Fruit fly (Drosophila melanogaster) whole organism, pupa: ENCODE measurements around the gene CG31259.

ENCODE experiments used
- CG10348 ChIP-seq: fragments of 200-800 bp; sonication (Bioruptor generic); IDR thresholded peaks from 2 replicates; pipeline ENCODE4 v1.3.6; 2022; ENCODE audit warnings: missing biosample characterization, missing genetic modification characterization
- CG12605 ChIP-seq: fragments of 200-800 bp; sonication (Bioruptor generic); IDR thresholded peaks from 2 replicates; pipeline ENCODE4 v1.3.6; 2022; ENCODE audit warnings: missing biosample characterization, missing genetic modification characterization
- CG13204 ChIP-seq: fragments of 200-800 bp; sonication (Bioruptor generic); optimal IDR thresholded peaks from 2 replicates; lab custom pipeline; 2018; ENCODE audit warnings: missing biosample characterization, mild to moderate bottlenecking, missing genetic modification characterization, moderate library complexity
- CG14655 ChIP-seq: fragments of 200-800 bp; sonication (Bioruptor generic); optimal IDR thresholded peaks from 3 replicates; lab custom pipeline; 2017; ENCODE audit warnings: mild to moderate bottlenecking, missing biosample characterization, missing genetic modification reagents, missing genetic modification characterization
- CG15710 ChIP-seq: fragments of 200-800 bp; sonication (Bioruptor generic); optimal IDR thresholded peaks from 2 replicates; lab custom pipeline; 2018; ENCODE audit warnings: missing biosample characterization, mild to moderate bottlenecking, missing genetic modification characterization, moderate library complexity
- CG17806 ChIP-seq: fragments of 200-800 bp; sonication (Bioruptor generic); optimal IDR thresholded peaks from 2 replicates; lab custom pipeline; 2018; ENCODE audit warnings: missing biosample characterization, mild to moderate bottlenecking, missing genetic modification characterization, moderate library complexity
- CG32121 ChIP-seq: fragments of 200-800 bp; sonication (Bioruptor generic); IDR thresholded peaks from 2 replicates; pipeline ENCODE4 v1.3.6; 2022; ENCODE audit warnings: missing biosample characterization, missing genetic modification characterization
- CG34367 ChIP-seq: fragments of 200-800 bp; sonication (Bioruptor generic); optimal IDR thresholded peaks from 2 replicates; lab custom pipeline; 2018; ENCODE audit warnings: missing biosample characterization, mild to moderate bottlenecking, missing genetic modification characterization
- CG4496 ChIP-seq: fragments of 200-800 bp; sonication (Bioruptor generic); IDR thresholded peaks from 3 replicates; pipeline ENCODE4 v1.3.6; 2022; ENCODE audit warnings: missing biosample characterization, missing genetic modification characterization
- CG8159 ChIP-seq: fragments of 200-800 bp; sonication (Bioruptor generic); optimal IDR thresholded peaks from 3 replicates; lab custom pipeline; 2018; ENCODE audit warnings: missing biosample characterization, mild to moderate bottlenecking, missing genetic modification characterization, moderate library complexity
- CG8301 ChIP-seq: fragments of 200-800 bp; sonication (Bioruptor generic); optimal IDR thresholded peaks from 2 replicates; lab custom pipeline; 2018; ENCODE audit warnings: missing biosample characterization, mild to moderate bottlenecking, missing genetic modification characterization
- CG9948 ChIP-seq: fragments of 200-800 bp; sonication (Bioruptor generic); optimal IDR thresholded peaks from 2 replicates; lab custom pipeline; 2018; ENCODE audit warnings: missing biosample characterization, mild to moderate bottlenecking, missing genetic modification characterization, moderate library complexity
- D1 ChIP-seq: fragments of 200-800 bp; sonication (Bioruptor generic); optimal IDR thresholded peaks from 2 replicates; lab custom pipeline; 2018; ENCODE audit warnings: missing biosample characterization, mild to moderate bottlenecking, missing genetic modification characterization, moderate library complexity
- EcR ChIP-seq: fragments of 200-800 bp; sonication (Bioruptor generic); optimal IDR thresholded peaks from 3 replicates; lab custom pipeline; 2019; ENCODE audit warnings: missing biosample characterization, missing genetic modification characterization, mild to moderate bottlenecking, moderate library complexity, missing genetic modification reagents
- Ets98B ChIP-seq: fragments of 200-800 bp; sonication (Bioruptor generic); IDR thresholded peaks from 2 replicates; pipeline ENCODE4 v1.3.6; 2022; ENCODE audit warnings: missing biosample characterization, missing genetic modification characterization
- Pif1A ChIP-seq: fragments of 200-800 bp; sonication (Bioruptor generic); optimal IDR thresholded peaks from 3 replicates; lab custom pipeline; 2016; ENCODE audit warnings: missing biosample characterization, missing genetic modification characterization
- Pif1B ChIP-seq: fragments of 200-800 bp; sonication (Bioruptor generic); optimal IDR thresholded peaks from 3 replicates; lab custom pipeline; 2016; ENCODE audit warnings: missing biosample characterization, missing genetic modification characterization
- Snoo ChIP-seq: fragments of 200-800 bp; sonication (Bioruptor generic); optimal IDR thresholded peaks from 3 replicates; lab custom pipeline; 2017; ENCODE audit warnings: missing biosample characterization, mild to moderate bottlenecking, missing genetic modification characterization, inconsistent platforms
- fd96Ca ChIP-seq: fragments of 200-800 bp; sonication (Bioruptor generic); IDR thresholded peaks from 3 replicates; pipeline ENCODE4 v1.3.6; 2022; ENCODE audit warnings: missing biosample characterization, missing genetic modification characterization
- gl ChIP-seq: fragments of 200-800 bp; sonication (Bioruptor generic); optimal IDR thresholded peaks from 2 replicates; lab custom pipeline; 2018; ENCODE audit warnings: missing biosample characterization, mild to moderate bottlenecking, missing genetic modification characterization
- rn ChIP-seq: fragments of 200-800 bp; sonication (Bioruptor generic); IDR thresholded peaks from 2 replicates; pipeline ENCODE4 v1.3.6; 2022; ENCODE audit warnings: missing biosample characterization, missing genetic modification characterization

Gene CG31259

DNA sequence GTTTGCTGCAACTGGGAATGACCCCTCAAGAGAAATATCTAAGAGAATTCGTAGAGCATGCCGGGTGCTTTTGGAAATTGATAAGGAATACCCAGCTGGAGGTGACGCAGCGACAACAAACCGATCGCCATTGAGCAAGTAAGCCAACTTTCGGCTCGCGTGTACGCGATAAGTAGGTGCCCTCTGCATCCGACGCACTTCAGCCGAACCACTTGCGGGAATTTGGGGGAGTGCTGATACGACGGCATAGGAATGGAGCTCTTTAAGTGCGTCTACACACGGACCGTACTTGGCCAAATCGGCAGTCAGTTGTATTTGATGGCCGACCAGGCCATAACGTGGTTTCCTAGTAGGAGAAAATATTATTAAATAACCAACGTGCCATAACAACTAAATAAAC lies at the start of gene CG31259:
Gene CG31259, plus strand, starts transcription at position 277 of the 400 bp plus-strand sequence.
- no peak for TF ChIP-seq gl (tag; lab: Kevin White, UChicago)

DNA sequence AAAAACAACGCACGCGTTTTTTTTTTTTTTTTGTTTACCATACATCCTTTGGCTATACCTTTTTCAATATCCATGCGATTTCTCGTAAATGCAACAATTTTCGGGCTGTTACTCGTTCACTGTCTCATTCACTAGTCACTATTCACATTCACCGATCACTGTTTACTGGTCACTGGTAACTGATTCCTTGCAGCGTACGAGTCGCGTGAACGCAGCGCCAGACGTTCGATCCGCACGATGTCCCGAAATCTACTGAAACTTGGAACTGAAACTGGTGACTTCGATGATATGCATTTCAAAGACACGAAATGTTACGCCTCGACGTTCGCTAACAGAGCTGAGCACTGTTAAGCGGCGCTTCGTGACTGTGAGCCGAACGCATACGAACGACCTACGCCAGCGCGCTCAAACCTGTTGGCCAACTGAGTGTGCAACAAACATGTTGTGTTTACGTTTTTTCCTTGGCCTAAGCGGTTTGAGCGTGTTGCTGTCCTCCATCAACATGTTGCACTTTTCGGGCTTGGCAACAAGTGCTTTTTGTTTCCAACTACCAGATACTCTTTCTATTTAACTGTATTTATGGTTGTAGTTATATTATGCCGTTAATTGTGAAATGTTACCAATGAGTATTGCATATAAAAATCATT lies 46.3 kb upstream of the CG31259 start, which contains the start of gene CG45263:
Gene CG45263, minus strand, starts transcription at position 257 of the 647 bp plus-strand sequence.
- TF ChIP-seq CG4496 (GFP tag; lab: Robert Waterston, UW) (peak; percentile 74; the same call in 2 of the 3 replicates), CG32121 (GFP tag; lab: Robert Waterston, UW) (peak; percentile 37), CG9948 (tag; lab: Kevin White, UChicago) (no peak), Ets98B (GFP tag; lab: Robert Waterston, UW) (peak; percentile 14; the same call in 1 of the 2 replicates), fd96Ca (0 out of 3 replicates have a peak, but pooled peaks have one; percentile 24)

DNA sequence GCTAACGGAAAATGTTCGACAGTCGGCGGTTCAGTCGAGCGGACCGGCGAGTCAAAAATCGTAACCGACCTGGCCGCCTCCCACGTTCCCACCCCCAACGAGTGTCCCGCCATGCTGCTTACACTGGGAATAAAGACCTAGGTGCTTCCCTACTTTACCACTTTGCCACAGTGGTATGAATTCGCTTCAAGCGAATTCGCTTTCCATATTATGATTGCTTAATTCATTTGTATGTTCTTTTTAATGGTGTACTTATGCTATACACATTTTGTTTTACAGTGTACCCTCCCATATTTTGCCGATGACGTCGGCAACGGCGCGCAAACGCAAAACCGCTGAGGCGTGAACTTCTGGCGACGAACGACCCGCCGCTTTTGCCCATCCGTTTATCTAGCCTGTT lies 40.9 kb upstream of the CG31259 start:
- TF ChIP-seq rn (GFP tag; lab: Robert Waterston, UW): no peak
- TF ChIP-seq Ets98B (GFP tag; lab: Robert Waterston, UW): no peak
- no peak for TF ChIP-seq CG10348
- no peak for TF ChIP-seq Pif1A (GFP tag; lab: Kevin White, UChicago)
- no peak for TF ChIP-seq gl (tag; lab: Kevin White, UChicago)
- TF ChIP-seq D1: no peak
- TF ChIP-seq CG4496 (GFP tag; lab: Robert Waterston, UW): peak; percentile 64; the same call in 2 of the 3 replicates
- TF ChIP-seq CG17806 (tag; lab: Kevin White, UChicago): peak; percentile 17
- TF ChIP-seq CG8159: peak; percentile 43
- TF ChIP-seq CG12605 (GFP tag; lab: Robert Waterston, UW): no peak
- no peak for TF ChIP-seq Pif1B (GFP tag; lab: Kevin White, UChicago)
- peak; percentile 20 for TF ChIP-seq CG8301 (tag; lab: Kevin White, UChicago)
- peak; percentile 1 for TF ChIP-seq CG13204
- TF ChIP-seq fd96Ca: peak; percentile 50; the same call in 2 of the 3 replicates
- no peak for TF ChIP-seq EcR (GFP tag; lab: Kevin White, UChicago)
- TF ChIP-seq CG15710: peak; percentile 30
- no peak for TF ChIP-seq CG34367
- 0 out of 2 replicates have a peak, but pooled peaks have one; percentile 11 for TF ChIP-seq CG32121 (GFP tag; lab: Robert Waterston, UW)
- TF ChIP-seq Snoo (tag; lab: Kevin White, UChicago): no peak
- TF ChIP-seq CG9948 (tag; lab: Kevin White, UChicago): peak; percentile 19
- peak; percentile 42 for TF ChIP-seq CG14655

DNA sequence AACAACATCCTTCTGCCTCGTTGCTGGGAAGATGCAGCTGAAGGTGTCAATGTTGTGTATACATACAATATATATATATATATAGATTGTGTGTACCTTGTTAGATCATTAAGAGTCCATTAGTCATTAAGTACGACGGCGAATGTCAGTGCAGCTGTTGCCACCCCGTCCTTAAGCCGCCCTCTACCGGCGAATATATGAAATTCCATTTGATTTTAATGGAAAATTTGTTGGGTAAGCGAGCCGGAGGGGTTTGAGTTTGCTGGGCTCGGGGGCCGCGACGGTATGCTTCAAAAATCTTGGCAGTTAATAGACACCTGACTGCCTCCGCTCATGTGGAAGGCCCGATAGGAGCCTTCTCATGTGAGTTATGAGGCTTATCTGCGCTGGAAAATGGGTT lies 39.2 kb upstream of the CG31259 start:
- TF ChIP-seq CG8301 (tag; lab: Kevin White, UChicago) (no peak), Pif1B (GFP tag; lab: Kevin White, UChicago) (no peak), fd96Ca (no peak), Pif1A (GFP tag; lab: Kevin White, UChicago) (no peak), CG13204 (no peak), EcR (GFP tag; lab: Kevin White, UChicago) (no peak), gl (tag; lab: Kevin White, UChicago) (no peak)
- TF ChIP-seq, all 21 proteins: peak for 0

- TF ChIP-seq fd96Ca (no peak), CG9948 (tag; lab: Kevin White, UChicago) (no peak), CG17806 (tag; lab: Kevin White, UChicago) (no peak), Ets98B (GFP tag; lab: Robert Waterston, UW) (no peak), Pif1B (GFP tag; lab: Kevin White, UChicago) (no peak), rn (GFP tag; lab: Robert Waterston, UW) (no peak), CG13204 (no peak), D1 (no peak), CG8159 (no peak)
Observed at dm6 chr3R:8511258-8511657, 12.5 kb upstream of the CG31259 start, which contains the start of gene Or85b. Gene Or85b, minus strand, starts transcription at chr3R:8511358.

dm6 chr3R:8512922-8513321 lies 10.8 kb upstream of the CG31259 start, which contains the start of gene Or85c:
Gene Or85c, minus strand, starts transcription at chr3R:8513022.
- TF ChIP-seq rn (GFP tag; lab: Robert Waterston, UW) (no peak), Pif1A (GFP tag; lab: Kevin White, UChicago) (no peak), CG12605 (GFP tag; lab: Robert Waterston, UW) (no peak), CG4496 (GFP tag; lab: Robert Waterston, UW) (no peak), Pif1B (GFP tag; lab: Kevin White, UChicago) (no peak), fd96Ca (no peak), CG13204 (no peak)

DNA sequence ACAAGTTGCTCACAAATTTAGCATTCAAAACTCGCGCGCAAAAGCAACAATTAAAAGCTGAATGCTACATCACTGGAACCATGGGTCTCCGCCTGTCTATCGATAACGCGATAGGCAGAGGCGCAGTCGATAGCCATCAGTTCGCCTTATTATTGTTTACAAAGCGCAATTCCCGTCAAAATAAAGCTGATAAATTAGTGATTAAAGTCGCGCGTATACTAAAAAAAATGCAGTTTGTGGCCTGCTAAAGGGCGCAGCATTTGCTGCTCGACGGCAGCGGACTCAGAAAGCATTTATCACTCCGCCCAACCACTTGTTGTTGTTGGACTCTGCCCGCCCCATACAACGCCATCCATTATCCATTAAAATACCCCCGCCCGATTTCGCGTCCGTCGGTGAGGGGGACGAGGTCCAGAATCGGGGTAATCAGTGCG lies 6.0 kb upstream of the CG31259 start, which contains the start of gene CG11737:
Gene CG11737, plus strand, starts transcription at position 117 of the 434 bp plus-strand sequence.
- peak; percentile 77 for TF ChIP-seq CG12605 (GFP tag; lab: Robert Waterston, UW)
- TF ChIP-seq CG8301 (tag; lab: Kevin White, UChicago): no peak
- peak; percentile 70; the same call in 1 of the 3 replicates for TF ChIP-seq CG4496 (GFP tag; lab: Robert Waterston, UW)
- peak; percentile 12 for TF ChIP-seq CG34367
- peak; percentile 37 for TF ChIP-seq gl (tag; lab: Kevin White, UChicago)
- TF ChIP-seq CG8159: peak; percentile 27
- no peak for TF ChIP-seq CG15710
- TF ChIP-seq fd96Ca: peak; percentile 33; the same call in 1 of the 3 replicates
- TF ChIP-seq EcR (GFP tag; lab: Kevin White, UChicago): no peak
- TF ChIP-seq CG13204: peak; percentile 50
- no peak for TF ChIP-seq Ets98B (GFP tag; lab: Robert Waterston, UW)
- no peak for TF ChIP-seq Snoo (tag; lab: Kevin White, UChicago)
- TF ChIP-seq CG14655: peak; percentile 32
- no peak for TF ChIP-seq CG9948 (tag; lab: Kevin White, UChicago)
- TF ChIP-seq CG32121 (GFP tag; lab: Robert Waterston, UW): no peak
- TF ChIP-seq rn (GFP tag; lab: Robert Waterston, UW): no peak
- TF ChIP-seq CG17806 (tag; lab: Kevin White, UChicago): no peak
- TF ChIP-seq D1: no peak
- no peak for TF ChIP-seq CG10348
- no peak for TF ChIP-seq Pif1A (GFP tag; lab: Kevin White, UChicago)
- TF ChIP-seq Pif1B (GFP tag; lab: Kevin White, UChicago): no peak
